Fruit fly (Drosophila melanogaster) whole organism, adult: Measurements from ENCODE around the gene CG17195.

Experiments
- CG11617 ChIP-seq: fragments of 200-800 bp; sonication (Bioruptor generic); optimal IDR thresholded peaks from 2 replicates; lab custom pipeline; 2017; ENCODE audit warnings: mild to moderate bottlenecking, missing biosample characterization, missing genetic modification reagents, missing genetic modification characterization
- CG12768 ChIP-seq: fragments of 200-800 bp; sonication (Bioruptor generic); optimal IDR thresholded peaks from 2 replicates; lab custom pipeline; 2017; ENCODE audit warnings: missing biosample characterization, missing genetic modification characterization, mild to moderate bottlenecking, moderate library complexity, missing genetic modification reagents
- CG14711 ChIP-seq: fragments of 200-800 bp; sonication (Bioruptor generic); optimal IDR thresholded peaks from 2 replicates; lab custom pipeline; 2018; ENCODE audit warnings: missing biosample characterization, mild to moderate bottlenecking, missing genetic modification characterization, moderate library complexity
- CG1620 ChIP-seq: fragments of 200-800 bp; sonication (Bioruptor generic); optimal IDR thresholded peaks from 2 replicates; lab custom pipeline; 2016; ENCODE audit warnings: missing biosample characterization, missing genetic modification characterization
- CG33017 ChIP-seq: fragments of 200-800 bp; sonication (Bioruptor generic); optimal IDR thresholded peaks from 2 replicates; lab custom pipeline; 2018; ENCODE audit warnings: missing biosample characterization, mild to moderate bottlenecking, missing genetic modification characterization, moderate library complexity
- CG5204 ChIP-seq: fragments of 200-800 bp; sonication (Bioruptor generic); optimal IDR thresholded peaks from 2 replicates; lab custom pipeline; 2016; ENCODE audit warnings: missing biosample characterization, missing genetic modification characterization
- CG7045 ChIP-seq: fragments of 200-800 bp; sonication (Bioruptor generic); optimal IDR thresholded peaks from 2 replicates; lab custom pipeline; 2017; ENCODE audit warnings: missing biosample characterization, mild to moderate bottlenecking, missing genetic modification characterization
- CG7101 ChIP-seq: fragments of 200-800 bp; sonication (Bioruptor generic); optimal IDR thresholded peaks from 2 replicates; lab custom pipeline; 2018; ENCODE audit warnings: missing biosample characterization, mild to moderate bottlenecking, missing genetic modification characterization, moderate library complexity
- Clk ChIP-seq: fragments of 200-800 bp; sonication (Bioruptor generic); optimal IDR thresholded peaks from 2 replicates; lab custom pipeline; 2017; ENCODE audit warnings: missing biosample characterization, missing genetic modification characterization
- Crg-1 ChIP-seq: fragments of 200-800 bp; sonication (Bioruptor generic); optimal IDR thresholded peaks from 2 replicates; lab custom pipeline; 2016; ENCODE audit warnings: missing biosample characterization, missing genetic modification characterization
- Hr96 ChIP-seq: fragments of 200-800 bp; sonication (Bioruptor generic); optimal IDR thresholded peaks from 2 replicates; lab custom pipeline; 2016; ENCODE audit warnings: missing biosample characterization, missing genetic modification characterization
- Mnt ChIP-seq: fragments of 200-800 bp; sonication (Bioruptor generic); optimal IDR thresholded peaks from 2 replicates; lab custom pipeline; 2016; ENCODE audit warnings: missing biosample characterization, mild to moderate bottlenecking, missing genetic modification characterization
- bab1 ChIP-seq: fragments of 200-800 bp; sonication (Bioruptor generic); optimal IDR thresholded peaks from 3 replicates; lab custom pipeline; 2019; ENCODE audit warnings: missing biosample characterization, mild to moderate bottlenecking, missing genetic modification characterization, moderate library complexity
- cic ChIP-seq: fragments of 200-800 bp; sonication (Bioruptor generic); optimal IDR thresholded peaks from 2 replicates; lab custom pipeline; 2017; ENCODE audit warnings: missing biosample characterization, mild to moderate bottlenecking, missing genetic modification characterization, moderate library complexity
- cnc ChIP-seq, 2 experiments: fragments of >200 bp; optimal IDR thresholded peaks; 2 replicates each; lab custom pipeline; 2017
- kay ChIP-seq: fragments of 200-800 bp; sonication (Bioruptor generic); peaks from one replicate; lab custom pipeline; 2016; ENCODE audit warnings: missing biosample characterization, missing genetic modification characterization, borderline replicate concordance
- ovo ChIP-seq: fragments of 200-800 bp; sonication (Bioruptor generic); optimal IDR thresholded peaks from 2 replicates; lab custom pipeline; 2016; ENCODE audit warnings: missing biosample characterization, missing genetic modification characterization
- pad ChIP-seq: fragments of 200-800 bp; sonication (Bioruptor generic); optimal IDR thresholded peaks from 3 replicates; lab custom pipeline; 2017; ENCODE audit warnings: missing biosample characterization, missing genetic modification characterization, mild to moderate bottlenecking, moderate library complexity, missing genetic modification reagents
- tj ChIP-seq: fragments of 200-800 bp; sonication (Bioruptor generic); optimal IDR thresholded peaks from 3 replicates; lab custom pipeline; 2017; ENCODE audit warnings: missing biosample characterization, mild to moderate bottlenecking, missing genetic modification characterization, moderate library complexity
- toe ChIP-seq: fragments of 200-800 bp; sonication (Bioruptor generic); optimal IDR thresholded peaks from 2 replicates; lab custom pipeline; 2016; ENCODE audit warnings: missing biosample characterization, missing genetic modification characterization

Gene CG17195

dm6 chr3R:25763005-25763404 is 14.0 kb downstream of the CG17195 start, which contains the start of gene LpR1:
TSS of gene LpR1 (minus strand) at chr3R:25763105.
- TF ChIP-seq cnc (optimal IDR thresholded peaks at IDR 0.05; lab: Kevin White, UChicago) (no peak), CG12768 (GFP tag; lab: Kevin White, UChicago) (peak; percentile 23)

- TF ChIP-seq CG12768 (GFP tag; lab: Kevin White, UChicago) (no peak), cic (peak; percentile 29), CG14711 (tag; lab: Kevin White, UChicago) (peak; percentile 19), tj (GFP tag; lab: Kevin White, UChicago) (no peak), CG11617 (GFP tag; lab: Kevin White, UChicago) (peak; percentile 35), Mnt (no peak), ovo (no peak), CG33017 (tag; lab: Kevin White, UChicago) (peak; percentile 55), kay (GFP tag; lab: Kevin White, UChicago) (peak; percentile 13), CG5204 (GFP tag; lab: Kevin White, UChicago) (no peak), pad (GFP tag; lab: Kevin White, UChicago) (no peak), toe (GFP tag; lab: Kevin White, UChicago) (no peak), CG7101 (tag; lab: Kevin White, UChicago) (peak; percentile 62), bab1 (no peak), CG1620 (no peak), cnc (optimal IDR thresholded peaks at IDR 0.05; lab: Kevin White, UChicago) (no peak), Hr96 (GFP tag; lab: Kevin White, UChicago) (no peak), CG7045 (GFP tag; lab: Kevin White, UChicago) (no peak), Clk (no peak), Crg-1 (no peak)
Measured at dm6 chr3R:25762005-25762764, 14.8 kb downstream of the CG17195 start.

- peak; percentile 33 for TF ChIP-seq Mnt
- TF ChIP-seq CG7045 (GFP tag; lab: Kevin White, UChicago): no peak
- no peak for TF ChIP-seq tj (GFP tag; lab: Kevin White, UChicago)
- TF ChIP-seq CG7101 (tag; lab: Kevin White, UChicago): no peak
- TF ChIP-seq pad (GFP tag; lab: Kevin White, UChicago): no peak
- no peak for TF ChIP-seq cnc (optimal IDR thresholded peaks at IDR 0.05; lab: Kevin White, UChicago)
Measured at dm6 chr3R:25760190-25760589, 16.8 kb downstream of the CG17195 start.

- TF ChIP-seq Mnt: no peak
- no peak for TF ChIP-seq Clk
- TF ChIP-seq cnc (optimal IDR thresholded peaks at IDR 0.05; lab: Kevin White, UChicago): no peak
- TF ChIP-seq CG33017 (tag; lab: Kevin White, UChicago): no peak
- no peak for TF ChIP-seq CG7101 (tag; lab: Kevin White, UChicago)
- TF ChIP-seq bab1: no peak
- TF ChIP-seq CG7045 (GFP tag; lab: Kevin White, UChicago): no peak
- TF ChIP-seq CG1620: no peak
- TF ChIP-seq kay (GFP tag; lab: Kevin White, UChicago): no peak
Measured at dm6 chr3R:25759430-25759829, 17.6 kb downstream of the CG17195 start.

- TF ChIP-seq Hr96 (GFP tag; lab: Kevin White, UChicago) (no peak), cnc (optimal IDR thresholded peaks at IDR 0.05; lab: Kevin White, UChicago) (no peak), CG5204 (GFP tag; lab: Kevin White, UChicago) (no peak), Clk (no peak), kay (GFP tag; lab: Kevin White, UChicago) (no peak), CG14711 (tag; lab: Kevin White, UChicago) (no peak)
Measured at dm6 chr3R:25755864-25756507, 21.0 kb downstream of the CG17195 start.

- TF ChIP-seq cic (peak; percentile 20), CG1620 (no peak)
Measured at dm6 chr3R:25754844-25755429, 22.1 kb downstream of the CG17195 start.

- no peak for TF ChIP-seq cic
- no peak for TF ChIP-seq Crg-1
- no peak for TF ChIP-seq CG11617 (GFP tag; lab: Kevin White, UChicago)
- no peak for TF ChIP-seq cnc (optimal IDR thresholded peaks at IDR 0.05; lab: Kevin White, UChicago)
- TF ChIP-seq CG14711 (tag; lab: Kevin White, UChicago): no peak
- no peak for TF ChIP-seq CG5204 (GFP tag; lab: Kevin White, UChicago)
- TF ChIP-seq Clk: no peak
- no peak for TF ChIP-seq CG33017 (tag; lab: Kevin White, UChicago)
- TF ChIP-seq CG1620: no peak
- no peak for TF ChIP-seq Hr96 (GFP tag; lab: Kevin White, UChicago)
- TF ChIP-seq tj (GFP tag; lab: Kevin White, UChicago): no peak
- TF ChIP-seq CG12768 (GFP tag; lab: Kevin White, UChicago): no peak
- TF ChIP-seq CG7045 (GFP tag; lab: Kevin White, UChicago): no peak
Measured at dm6 chr3R:25753798-25754197, 23.2 kb downstream of the CG17195 start.
